Fruit fly (Drosophila melanogaster): ENCODE measurements around the gene Tcs5.
A peak's percentile ranks its signal among the peaks of the same experiment; 100 is the strongest.

Tcs5 gene

dm6 chr3L:5154917-5155613, 15.9 kb upstream of the Tcs5 start (continued):
- TF ChIP-seq CG10321 (GFP tag; IDR thresholded peaks at IDR 0.05) (peak; percentile 41; the same call in 1 of the 2 replicates), CG4730 (GFP tag; IDR thresholded peaks at IDR 0.05) (peak; percentile 69), CG31224 (GFP tag; IDR thresholded peaks at IDR 0.05) (peak; percentile 92), Ssrp (tag; optimal IDR thresholded peaks at IDR 0.05) (peak; percentile 58), Elba2 (GFP tag; optimal IDR thresholded peaks at IDR 0.05) (no peak), ERR (GFP tag; optimal IDR thresholded peaks at IDR 0.05) (peak; percentile 74), Med (GFP tag) (no peak), klu (GFP tag; IDR thresholded peaks at IDR 0.05) (peak; percentile 44; the same call in 1 of the 2 replicates), CG6272 (GFP tag; IDR thresholded peaks at IDR 0.05) (peak; percentile 63; the same call in 1 of the 2 replicates), slbo (GFP tag; IDR thresholded peaks at IDR 0.05) (peak; percentile 89; the same call in 1 of the 2 replicates), ken (GFP tag; IDR thresholded peaks at IDR 0.05) (peak; percentile 85), NK7.1 (GFP tag; optimal IDR thresholded peaks at IDR 0.05) (peak; percentile 62), BEAF-32 (GFP tag; optimal IDR thresholded peaks at IDR 0.05) (no peak), Atf6 (GFP tag; IDR thresholded peaks at IDR 0.05) (peak; percentile 86), Dip3 (GFP tag; optimal IDR thresholded peaks at IDR 0.05) (peak; percentile 59), ftz-f1 (GFP tag; optimal IDR thresholded peaks at IDR 0.05) (no peak), CG2678 (tag; optimal IDR thresholded peaks at IDR 0.05) (peak; percentile 85), emc (GFP tag; optimal IDR thresholded peaks at IDR 0.05) (no peak), ems (GFP tag; optimal IDR thresholded peaks at IDR 0.05) (peak; percentile 20), sens-2 (GFP tag; IDR thresholded peaks at IDR 0.05) (no peak), CG7963 (GFP tag; IDR thresholded peaks at IDR 0.05; ENCODE audit: partially characterized antibody) (no peak), crc (GFP tag; optimal IDR thresholded peaks at IDR 0.05) (peak; percentile 53), CG11398 (GFP tag; optimal IDR thresholded peaks at IDR 0.05) (peak; percentile 38), CG2875 (GFP tag; optimal IDR thresholded peaks at IDR 0.05) (peak; percentile 39), CG17385 (GFP tag; optimal IDR thresholded peaks at IDR 0.05) (peak; percentile 70), toy (GFP tag; IDR thresholded peaks at IDR 0.05) (peak; percentile 59), CG4404 (GFP tag; IDR thresholded peaks at IDR 0.05) (no peak), Oaz (GFP tag; IDR thresholded peaks at IDR 0.05) (no peak; the same call in none of the 2 replicates), Nf-YA (GFP tag; IDR thresholded peaks at IDR 0.05) (peak; percentile 52; the same call in 1 of the 2 replicates), CG12104 (GFP tag; optimal IDR thresholded peaks at IDR 0.05) (peak; percentile 43), CG7271 (tag; optimal IDR thresholded peaks at IDR 0.05) (no peak), zfh1 (GFP tag; IDR thresholded peaks at IDR 0.05) (peak; percentile 86), CG12391 (tag; optimal IDR thresholded peaks at IDR 0.05) (peak; percentile 75), CG14014 (GFP tag; IDR thresholded peaks at IDR 0.05) (peak; percentile 83), NC2β (GFP tag; optimal IDR thresholded peaks at IDR 0.05) (no peak), Ptx1 (GFP tag; IDR thresholded peaks at IDR 0.05) (peak; percentile 87), Bteb2 (GFP tag; optimal IDR thresholded peaks at IDR 0.05) (peak; percentile 74), CG33213 (GFP tag; optimal IDR thresholded peaks at IDR 0.05) (peak; percentile 63), Drgx (GFP tag; IDR thresholded peaks at IDR 0.05) (peak; percentile 63), Tbp (GFP tag; optimal IDR thresholded peaks at IDR 0.05) (no peak), CG11456 (GFP tag; IDR thresholded peaks at IDR 0.05) (peak; percentile 81), nom (GFP tag; optimal IDR thresholded peaks at IDR 0.05) (peak; percentile 21), zfh2 (GFP tag; optimal IDR thresholded peaks at IDR 0.05) (peak; percentile 72), CG17568 (GFP tag; optimal IDR thresholded peaks at IDR 0.05) (no peak), seq (GFP tag; IDR thresholded peaks at IDR 0.05) (peak; percentile 87), CG11093 (GFP tag; IDR thresholded peaks at IDR 0.05) (peak; percentile 55; the same call in 1 of the 3 replicates), Scr (GFP tag; IDR thresholded peaks at IDR 0.05; ENCODE audit: partially characterized antibody) (no peak), C15 (GFP tag; IDR thresholded peaks at IDR 0.05) (peak; percentile 52; the same call in 1 of the 3 replicates), CG18011 (GFP tag; optimal IDR thresholded peaks at IDR 0.05) (peak; percentile 49), Rx (GFP tag; IDR thresholded peaks at IDR 0.05) (peak; percentile 70)

Data from whole organism, embryonic.